Worm (Caenorhabditis elegans): ENCODE results near the gene F46G10.4.
A peak's percentile ranks its signal among the peaks of the same experiment; 100 is the strongest.

Gene F46G10.4

DNA sequence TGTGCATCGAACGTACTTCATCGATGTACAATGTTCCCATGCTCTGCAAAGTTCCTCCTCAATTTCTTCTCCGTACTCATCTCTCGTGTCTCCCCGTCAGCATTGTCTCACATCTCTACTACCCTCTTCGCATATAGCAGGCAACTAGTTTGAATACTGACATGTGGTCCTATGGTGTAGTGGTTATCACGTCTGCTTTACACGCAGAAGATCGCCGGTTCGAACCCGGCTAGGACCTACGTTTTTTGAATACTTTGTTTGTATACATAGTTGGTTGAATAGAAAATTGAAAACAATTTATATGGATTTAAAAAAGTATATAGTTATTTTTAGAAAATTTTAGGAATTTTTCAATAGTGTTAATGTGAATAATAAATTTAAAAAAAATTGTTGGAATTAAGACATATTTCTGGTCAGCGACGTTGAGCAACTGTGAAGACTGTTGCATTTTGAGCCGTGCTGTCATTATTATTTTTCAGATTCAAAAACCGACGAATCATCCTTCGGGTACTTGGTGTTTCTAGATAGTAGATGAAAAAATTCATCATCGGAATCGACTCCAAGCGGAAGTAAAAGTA, 26.9 kb upstream of the F46G10.4 start (continued):
- TF ChIP-seq lin-15B (tag; optimal IDR thresholded peaks at IDR 0.05) (no peak), saeg-2 (GFP tag; IDR thresholded peaks at IDR 0.05) (peak; percentile 72), jun-1 (tag; optimal IDR thresholded peaks at IDR 0.05) (peak; percentile 43), ceh-32 (tag; optimal IDR thresholded peaks at IDR 0.05; ENCODE audit: poor library complexity) (peak; percentile 79), set-16 (GFP tag; IDR thresholded peaks at IDR 0.05) (no peak), ctbp-1 (GFP tag; IDR thresholded peaks at IDR 0.05) (peak; percentile 93), ceh-28 (tag; optimal IDR thresholded peaks at IDR 0.05) (no peak), nhr-237 (tag; optimal IDR thresholded peaks at IDR 0.05) (no peak), ceh-20 (GFP tag; IDR thresholded peaks at IDR 0.05) (peak; percentile 85), madf-9 (GFP tag; conservative IDR thresholded peaks at IDR 0.05) (peak; percentile 92), daf-8 (GFP tag; IDR thresholded peaks at IDR 0.05) (peak; percentile 82; the same call in 1 of the 2 replicates), D1046.2 (GFP tag; IDR thresholded peaks at IDR 0.05) (peak; percentile 91), fkh-10 (GFP tag; optimal IDR thresholded peaks at IDR 0.05) (peak; percentile 31), php-3 (GFP tag; IDR thresholded peaks at IDR 0.05) (peak; percentile 87), aha-1 (tag) (peak; percentile 80), duxl-1 (tag; optimal IDR thresholded peaks at IDR 0.05; ENCODE audit: poor library complexity) (no peak), T26A8.4 (GFP tag; IDR thresholded peaks at IDR 0.05) (no peak), lir-3 (tag; optimal IDR thresholded peaks at IDR 0.05) (peak; percentile 89)

DNA sequence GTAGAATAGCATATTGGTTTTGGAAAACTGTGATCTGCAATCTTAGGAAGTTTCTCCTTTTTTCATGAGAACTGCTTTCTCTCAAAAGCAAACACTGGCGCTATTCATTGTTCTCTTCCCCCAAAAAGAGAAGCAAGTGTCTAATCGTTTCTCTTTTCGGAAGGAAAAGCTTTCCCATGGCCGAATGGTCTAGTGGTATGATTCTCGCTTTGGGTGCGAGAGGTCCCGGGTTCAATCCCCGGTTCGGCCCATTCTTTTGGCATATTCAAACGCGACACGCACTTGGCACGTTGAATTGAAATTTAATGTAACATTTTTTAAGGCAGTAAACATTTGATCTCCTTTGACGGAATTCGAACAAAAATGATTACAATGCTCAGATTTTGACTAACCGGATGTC, 26.0 kb upstream of the F46G10.4 start:
- 0 out of 2 replicates have a peak, but pooled peaks have one; percentile 11 for TF ChIP-seq T26A8.4 (GFP tag; IDR thresholded peaks at IDR 0.05)
- no peak for TF ChIP-seq nhr-111 (GFP tag; optimal IDR thresholded peaks at IDR 0.05)
- peak; percentile 50; the same call in 1 of the 2 replicates for TF ChIP-seq snpc-1.2 (GFP tag; IDR thresholded peaks at IDR 0.05)
- TF ChIP-seq vab-7 (GFP tag; IDR thresholded peaks at IDR 0.05), result peak; percentile 38; the same call in 1 of the 2 replicates
- TF ChIP-seq zfp-2 (tag; optimal IDR thresholded peaks at IDR 0.05), result no peak
- peak in 1 of 2 experiments; percentile 26 for TF ChIP-seq mdl-1 (tag; optimal IDR thresholded peaks at IDR 0.05)
- TF ChIP-seq dmd-9 (GFP tag; IDR thresholded peaks at IDR 0.05), result no peak
- no peak for TF ChIP-seq daf-16 (GFP tag; optimal IDR thresholded peaks at IDR 0.05)
- TF ChIP-seq daf-16 (tag; optimal IDR thresholded peaks at IDR 0.05), result no peak
- TF ChIP-seq aha-1 (tag), result no peak
- no peak for TF ChIP-seq dmd-8 (GFP tag; IDR thresholded peaks at IDR 0.05)
- no peak for TF ChIP-seq php-3 (GFP tag; IDR thresholded peaks at IDR 0.05)
- no peak for TF ChIP-seq dpl-1 (GFP tag; optimal IDR thresholded peaks at IDR 0.05)
- peak; percentile 10 for TF ChIP-seq nhr-102 (tag; optimal IDR thresholded peaks at IDR 0.05)
- peak; percentile 41 for TF ChIP-seq mes-2 (tag; optimal IDR thresholded peaks at IDR 0.05; ENCODE audit: poor library complexity, severe bottlenecking)
- no peak for TF ChIP-seq lin-39 (tag; optimal IDR thresholded peaks at IDR 0.05)
- peak; percentile 10 for TF ChIP-seq dve-1 (tag; optimal IDR thresholded peaks at IDR 0.05; ENCODE audit: insufficient read depth)
- TF ChIP-seq lim-7 (GFP tag; IDR thresholded peaks at IDR 0.05), result peak; percentile 74
- peak; percentile 6 for TF ChIP-seq mxl-3 (GFP tag; optimal IDR thresholded peaks at IDR 0.05)
- TF ChIP-seq F49E8.2 (tag; optimal IDR thresholded peaks at IDR 0.05; ENCODE audit: borderline replicate concordance), result no peak
- no peak for TF ChIP-seq tag-97 (GFP tag; IDR thresholded peaks at IDR 0.05)
- TF ChIP-seq fkh-10 (GFP tag; optimal IDR thresholded peaks at IDR 0.05), result no peak
- no peak for TF ChIP-seq lir-3 (tag; optimal IDR thresholded peaks at IDR 0.05)
- 0 out of 2 replicates have a peak, but pooled peaks have one; percentile 52 for TF ChIP-seq hmg-1.1 (GFP tag; IDR thresholded peaks at IDR 0.05)
- peak; percentile 62; the same call in 1 of the 2 replicates for TF ChIP-seq pha-4 (GFP tag; IDR thresholded peaks at IDR 0.05)
- TF ChIP-seq pha-4 (tag; optimal IDR thresholded peaks at IDR 0.05), result no peak
- no peak for TF ChIP-seq Y5F2A.4 (GFP tag; optimal IDR thresholded peaks at IDR 0.05)
- 0 out of 2 replicates have a peak, but pooled peaks have one; percentile 11 for TF ChIP-seq madf-9 (GFP tag; conservative IDR thresholded peaks at IDR 0.05)
- peak; percentile 18 for TF ChIP-seq hlh-30 (tag; optimal IDR thresholded peaks at IDR 0.05; ENCODE audit: insufficient read depth)
- TF ChIP-seq nhr-48 (tag; optimal IDR thresholded peaks at IDR 0.05), result peak; percentile 40
- TF ChIP-seq ama-1 (optimal IDR thresholded peaks at IDR 0.05), result no peak
- no peak for TF ChIP-seq fos-1 (tag; optimal IDR thresholded peaks at IDR 0.05)
- TF ChIP-seq duxl-1 (tag; optimal IDR thresholded peaks at IDR 0.05; ENCODE audit: poor library complexity), result peak; percentile 47
- TF ChIP-seq spr-1 (tag; optimal IDR thresholded peaks at IDR 0.05), result peak; percentile 42
- no peak for TF ChIP-seq ceh-32 (tag; optimal IDR thresholded peaks at IDR 0.05; ENCODE audit: poor library complexity)
- TF ChIP-seq Y48G9A.11 (GFP tag; IDR thresholded peaks at IDR 0.05), result 0 out of 2 replicates have a peak, but pooled peaks have one; percentile 8
- peak; percentile 61 for TF ChIP-seq lin-38 (GFP tag; IDR thresholded peaks at IDR 0.05)
